Worm (Caenorhabditis elegans) whole organism, young adult: ENCODE measurements around the gene R04E5.7.

ENCODE experiments used
- F23B12.7 ChIP-seq: sonication (generic microtip); optimal IDR thresholded peaks from 2 replicates; lab custom pipeline; 2017; ENCODE audit warnings: missing genetic modification characterization, mild to moderate bottlenecking, missing compliant biosample characterization, antibody characterized with exemption, moderate library complexity; ENCODE audit not compliant: insufficient read depth
- dox-1 ChIP-seq: fragments of 200-800 bp; sonication (Bioruptor generic); IDR thresholded peaks from 2 replicates; pipeline ENCODE4 v1.3.6; 2022; ENCODE audit warnings: missing genetic modification reagents, missing genetic modification characterization, missing compliant biosample characterization
- dpl-1 ChIP-seq: fragments of 150-350 bp; optimal IDR thresholded peaks from 2 replicates; lab custom pipeline; 2014; ENCODE audit warnings: missing biosample characterization, missing genetic modification reagents, missing genetic modification characterization
- fkh-3 ChIP-seq: sonication (generic microtip); optimal IDR thresholded peaks from 2 replicates; lab custom pipeline; 2016; ENCODE audit warnings: mild to moderate bottlenecking, missing genetic modification characterization, missing compliant biosample characterization
- hmg-1.2 ChIP-seq: fragments of 200-800 bp; sonication (Bioruptor generic); IDR thresholded peaks from 2 replicates; pipeline ENCODE4 v1.3.6; 2022; ENCODE audit warnings: missing genetic modification reagents, missing genetic modification characterization, missing compliant biosample characterization
- lin-35 ChIP-seq, 3 experiments: fragments of 150-350 bp in 2 of 3; sonication (generic microtip) in 1 of 3; optimal IDR thresholded peaks; 2 replicates each; lab custom pipeline; 2014 to 2018; ENCODE audit warnings: missing biosample characterization in 3 of 3, missing genetic modification characterization in 3 of 3, missing genetic modification reagents in 3 of 3
- snpc-4 ChIP-seq, 5 experiments: fragments of 150-350 bp in 1 of 5; sonication (generic microtip) in 4 of 5; optimal IDR thresholded peaks; 2 replicates each; lab custom pipeline; 2014 to 2018; ENCODE audit warnings: missing genetic modification characterization in 5 of 5, missing biosample characterization in 3 of 5, antibody characterized with exemption in 2 of 5, mild to moderate bottlenecking in 2 of 5, missing compliant biosample characterization in 2 of 5, missing genotype in 2 of 5, moderate library complexity in 2 of 5, missing genetic modification reagents in 1 of 5
- sptf-2 ChIP-seq: fragments of 200-800 bp; sonication (Bioruptor generic); optimal IDR thresholded peaks from 2 replicates; lab custom pipeline; 2018; ENCODE audit warnings: mild to moderate bottlenecking, missing genetic modification characterization, missing compliant biosample characterization

DNA sequence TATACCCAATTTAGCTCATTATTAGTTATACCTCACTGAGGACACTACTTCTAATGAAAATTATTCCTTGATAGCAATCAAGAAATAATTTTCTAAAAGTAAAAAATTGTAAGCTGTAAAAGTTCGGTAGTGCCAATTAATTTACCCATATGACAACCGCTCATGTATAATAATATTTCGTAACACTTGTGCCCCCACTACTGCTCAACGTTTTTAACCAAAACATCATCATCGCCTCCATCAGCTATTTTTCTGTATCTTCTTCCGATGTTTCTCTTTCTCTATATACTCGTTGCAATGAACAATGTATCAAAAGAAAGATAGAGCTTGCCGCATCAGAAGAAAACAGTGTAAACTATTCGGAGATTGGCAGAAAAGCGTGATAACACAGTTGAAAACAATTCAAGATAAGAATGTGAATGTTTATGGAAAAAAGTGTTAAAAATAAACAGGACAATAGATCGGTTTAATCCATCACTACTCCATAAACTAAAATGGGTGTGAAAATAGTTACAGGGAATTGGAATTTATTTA lies 9.3 kb downstream of the R04E5.7 start:
- TF ChIP-seq sptf-2 (GFP tag; lab: Kevin White, UChicago) (no peak), dpl-1 (no peak), lin-35 (GFP tag; optimal IDR thresholded peaks at IDR 0.05; lab: Kevin White, UChicago) (no peak), hmg-1.2 (GFP tag; lab: Robert Waterston, UW) (no peak), dox-1 (no peak), F23B12.7 (tag; lab: Kevin White, UChicago) (no peak), snpc-4 (GFP tag; optimal IDR thresholded peaks at IDR 0.05; lab: Kevin White, UChicago) (no peak), snpc-4 (tag; optimal IDR thresholded peaks at IDR 0.05; lab: Kevin White, UChicago) (no peak), fkh-3 (tag; lab: Kevin White, UChicago) (no peak)
